Worm (Caenorhabditis elegans) whole organism, L4 larva: ENCODE data around the gene Y45F3A.4.

Source experiments
- F26F4.8 ChIP-seq: fragments of 200-800 bp; sonication (Bioruptor generic); conservative IDR thresholded peaks from 2 replicates; pipeline ENCODE4 v1.3.6; 2022; ENCODE audit warnings: missing genetic modification characterization, missing compliant biosample characterization
- aha-1 ChIP-seq: fragments of 150-350 bp; peaks from one replicate; lab custom pipeline; 2014; ENCODE audit warnings: missing biosample characterization, missing genetic modification characterization
- aly-2 ChIP-seq: sonication (generic microtip); optimal IDR thresholded peaks from 2 replicates; lab custom pipeline; 2018; ENCODE audit warnings: missing biosample characterization, missing genetic modification characterization
- ama-1 ChIP-seq: fragments of 150-350 bp; optimal IDR thresholded peaks from 2 replicates; lab custom pipeline; 2014; ENCODE audit warnings: inconsistent platforms, mixed read lengths
- arid-1 ChIP-seq: fragments of 200-800 bp; sonication (Bioruptor generic); conservative IDR thresholded peaks from 2 replicates; pipeline ENCODE4 v1.3.6; 2022; ENCODE audit warnings: missing genetic modification reagents, missing genetic modification characterization, missing compliant biosample characterization
- ctbp-1 ChIP-seq: fragments of 200-800 bp; sonication (Bioruptor generic); IDR thresholded peaks from 2 replicates; pipeline ENCODE4 v1.3.6; 2022; ENCODE audit warnings: missing genetic modification reagents, missing genetic modification characterization, missing compliant biosample characterization
- daf-8 ChIP-seq: fragments of 200-800 bp; sonication (Bioruptor generic); IDR thresholded peaks from 2 replicates; pipeline ENCODE4 v1.3.6; 2022; ENCODE audit warnings: missing genetic modification characterization, missing compliant biosample characterization
- dmd-6 ChIP-seq: fragments of 200-800 bp; sonication (Bioruptor generic); IDR thresholded peaks from 2 replicates; pipeline ENCODE4 v1.3.6; 2022; ENCODE audit warnings: missing genetic modification reagents, missing genetic modification characterization, missing compliant biosample characterization
- dmd-8 ChIP-seq: fragments of 200-800 bp; sonication (Bioruptor generic); IDR thresholded peaks from 2 replicates; pipeline ENCODE4 v1.3.6; 2022; ENCODE audit warnings: missing genetic modification characterization, missing compliant biosample characterization
- dpl-1 ChIP-seq: fragments of 150-350 bp; optimal IDR thresholded peaks from 2 replicates; lab custom pipeline; 2014; ENCODE audit warnings: missing biosample characterization, missing genetic modification reagents, missing genetic modification characterization
- duxl-1 ChIP-seq: sonication (generic microtip); optimal IDR thresholded peaks from 2 replicates; lab custom pipeline; 2016; ENCODE audit warnings: mild to moderate bottlenecking, missing genetic modification characterization, moderate library complexity, missing compliant biosample characterization; ENCODE audit not compliant: poor library complexity
- dve-1 ChIP-seq: sonication (generic microtip); optimal IDR thresholded peaks from 2 replicates; lab custom pipeline; 2017; ENCODE audit warnings: antibody characterized with exemption, mild to moderate bottlenecking, missing genetic modification characterization, missing compliant biosample characterization; ENCODE audit not compliant: insufficient read depth
- hif-1 ChIP-seq, 2 experiments: sonication (generic microtip); optimal IDR thresholded peaks; 2 replicates each; lab custom pipeline; 2016 to 2017; ENCODE audit warnings: missing compliant biosample characterization in 2 of 2, missing genetic modification characterization in 2 of 2, missing genetic modification reagents in 2 of 2, missing genotype in 2 of 2, mild to moderate bottlenecking in 1 of 2
- hlh-30 ChIP-seq: sonication (generic microtip); optimal IDR thresholded peaks from 2 replicates; lab custom pipeline; 2017; ENCODE audit warnings: antibody characterized with exemption, mild to moderate bottlenecking, missing genetic modification characterization, missing compliant biosample characterization; ENCODE audit not compliant: insufficient read depth
- hmg-1.1 ChIP-seq: fragments of 200-800 bp; sonication (Bioruptor generic); IDR thresholded peaks from 2 replicates; pipeline ENCODE4 v1.3.6; 2022; ENCODE audit warnings: missing genetic modification reagents, missing genetic modification characterization, missing compliant biosample characterization
- jun-1 ChIP-seq: fragments of 150-350 bp; optimal IDR thresholded peaks from 2 replicates; lab custom pipeline; 2014; ENCODE audit warnings: missing biosample characterization, missing genetic modification reagents, missing genetic modification characterization
- lin-15B ChIP-seq: fragments of 150-350 bp; sonication (generic microtip); optimal IDR thresholded peaks from 3 replicates; lab custom pipeline; 2014; ENCODE audit warnings: missing biosample characterization, missing genetic modification characterization
- madf-9 ChIP-seq: fragments of 200-800 bp; sonication (Bioruptor generic); conservative IDR thresholded peaks from 2 replicates; pipeline ENCODE4 v1.3.6; 2022; ENCODE audit warnings: missing genetic modification reagents, missing genetic modification characterization, missing compliant biosample characterization
- mep-1 ChIP-seq: fragments of 150-350 bp; sonication (generic microtip); optimal IDR thresholded peaks from 3 replicates; lab custom pipeline; 2014; ENCODE audit warnings: missing biosample characterization, missing genetic modification characterization
- mes-2 ChIP-seq: sonication (generic microtip); optimal IDR thresholded peaks from 2 replicates; lab custom pipeline; 2016; ENCODE audit warnings: missing genotype, mild to moderate bottlenecking, missing genetic modification characterization, missing compliant biosample characterization; ENCODE audit not compliant: poor library complexity, severe bottlenecking
- nhr-11 ChIP-seq: fragments of 150-350 bp; optimal IDR thresholded peaks from 2 replicates; lab custom pipeline; 2014; ENCODE audit warnings: missing biosample characterization, missing genetic modification characterization
- nhr-48 ChIP-seq: sonication (generic microtip); optimal IDR thresholded peaks from 2 replicates; lab custom pipeline; 2016; ENCODE audit warnings: mild to moderate bottlenecking, missing genetic modification characterization, missing compliant biosample characterization
- nhr-77 ChIP-seq: fragments of 150-350 bp; optimal IDR thresholded peaks from 2 replicates; lab custom pipeline; 2014; ENCODE audit warnings: missing biosample characterization, missing genetic modification characterization
- pqm-1 ChIP-seq: sonication (generic microtip); optimal IDR thresholded peaks from 2 replicates; lab custom pipeline; 2017; ENCODE audit warnings: missing biosample characterization, missing genetic modification characterization
- set-16 ChIP-seq: fragments of 200-800 bp; sonication (Bioruptor generic); IDR thresholded peaks from 2 replicates; pipeline ENCODE4 v1.3.6; 2022; ENCODE audit warnings: missing genetic modification reagents, missing genetic modification characterization, missing compliant biosample characterization
- spr-3 ChIP-seq: fragments of 200-800 bp; sonication (Bioruptor generic); optimal IDR thresholded peaks from 2 replicates; lab custom pipeline; 2018; ENCODE audit warnings: mild to moderate bottlenecking, missing genetic modification characterization, missing compliant biosample characterization
- tag-97 ChIP-seq: fragments of 200-800 bp; sonication (Bioruptor generic); IDR thresholded peaks from 2 replicates; pipeline ENCODE4 v1.3.6; 2022; ENCODE audit warnings: missing genetic modification characterization, missing compliant biosample characterization
- vab-7 ChIP-seq: fragments of 200-800 bp; sonication (Bioruptor generic); IDR thresholded peaks from 2 replicates; pipeline ENCODE4 v1.3.6; 2022; ENCODE audit warnings: missing genetic modification reagents, missing genetic modification characterization, missing compliant biosample characterization
- zfp-2 ChIP-seq: sonication (generic microtip); optimal IDR thresholded peaks from 2 replicates; lab custom pipeline; 2016; ENCODE audit warnings: mild to moderate bottlenecking, missing genetic modification characterization, missing compliant biosample characterization
- zip-2 ChIP-seq: fragments of 150-350 bp; optimal IDR thresholded peaks from 2 replicates; lab custom pipeline; 2014; ENCODE audit warnings: missing biosample characterization, missing genetic modification characterization

The Y45F3A.4 gene

DNA sequence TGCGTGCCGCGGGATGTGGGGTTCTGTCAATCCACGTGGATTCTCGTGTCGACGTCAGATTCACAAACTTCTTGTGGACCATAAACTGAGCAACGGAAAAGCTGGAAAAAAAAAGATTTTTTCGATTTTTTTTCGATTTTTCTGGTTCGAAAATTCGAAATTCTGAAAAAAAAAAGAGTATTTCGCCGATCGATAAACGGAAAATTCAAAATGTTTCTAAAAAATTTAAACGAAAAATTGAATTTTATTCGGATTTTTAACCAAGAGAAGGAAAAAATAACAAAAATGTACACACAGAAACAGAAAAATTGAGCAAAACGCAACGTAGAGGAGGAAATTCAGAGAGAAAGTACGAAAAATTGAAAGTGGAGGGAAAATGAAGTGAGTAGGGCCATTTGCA lies 21.2 kb upstream of the Y45F3A.4 start, which contains the start of gene Y39A1A.3:
Y39A1A.3 (minus strand) TSS at position 101 of the 400 bp plus-strand sequence.
- peak; percentile 6 for TF ChIP-seq mep-1 (tag; lab: Kevin White, UChicago)
- TF ChIP-seq ama-1: peak; percentile 53
- no peak for TF ChIP-seq duxl-1 (tag; lab: Kevin White, UChicago)
- no peak for TF ChIP-seq hlh-30 (tag; lab: Kevin White, UChicago)

DNA sequence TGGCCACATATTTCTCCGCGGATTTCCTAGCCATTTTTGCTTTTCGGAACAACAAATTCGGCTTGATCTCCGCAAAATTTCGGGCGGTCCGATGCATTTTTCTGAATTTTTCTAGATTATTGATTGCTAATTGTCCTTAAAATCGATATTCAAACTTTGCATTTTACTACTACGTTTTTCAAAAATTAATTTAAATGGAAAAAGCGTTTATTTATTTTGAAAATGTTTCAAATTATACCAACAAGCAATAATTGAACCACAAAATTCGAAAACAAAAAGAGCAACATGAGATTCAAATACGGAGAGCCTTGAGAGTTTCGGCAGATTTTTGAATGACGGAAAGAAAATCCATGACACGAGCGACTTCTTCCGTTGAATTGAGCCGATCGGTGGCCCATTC lies 19.8 kb upstream of the Y45F3A.4 start, which contains the start of gene Y45F3A.9:
Y45F3A.9 (minus strand) TSS at position 101 of the 400 bp plus-strand sequence.
- peak; percentile 37 for TF ChIP-seq ama-1
- TF ChIP-seq aha-1 (tag; lab: Kevin White, UChicago): peak; percentile 31
- no peak for TF ChIP-seq hmg-1.1 (GFP tag; lab: Robert Waterston, UW)

DNA sequence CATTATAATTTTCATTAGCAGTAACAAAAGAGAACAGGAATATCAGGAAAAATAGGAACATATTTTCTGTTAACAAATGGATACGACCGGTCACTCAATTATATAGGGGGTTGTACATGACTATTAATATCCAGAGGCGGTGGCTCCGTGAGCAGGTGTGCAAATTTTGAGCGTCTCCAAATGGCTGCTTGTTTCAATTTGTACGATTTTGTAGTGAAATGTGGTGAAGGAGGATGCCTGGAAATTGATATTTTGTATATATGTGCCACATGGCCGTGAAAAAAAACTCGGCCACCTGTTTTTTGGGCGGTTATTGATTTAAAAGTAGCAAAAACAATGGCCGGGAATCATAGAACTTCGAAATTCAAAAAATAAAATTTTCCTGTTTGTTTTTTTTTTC lies 17.5 kb upstream of the Y45F3A.4 start, which contains the start of gene Y45F3A.8:
Y45F3A.8 (minus strand) TSS at position 101 of the 400 bp plus-strand sequence.
- TF ChIP-seq madf-9 (GFP tag; lab: Robert Waterston, UW) (no peak), mes-2 (tag; lab: Kevin White, UChicago) (no peak), jun-1 (tag; lab: Kevin White, UChicago) (no peak), zip-2 (tag; lab: Kevin White, UChicago) (no peak), set-16 (GFP tag; lab: Robert Waterston, UW) (no peak), spr-3 (no peak), aly-2 (tag; lab: Kevin White, UChicago) (no peak)

DNA sequence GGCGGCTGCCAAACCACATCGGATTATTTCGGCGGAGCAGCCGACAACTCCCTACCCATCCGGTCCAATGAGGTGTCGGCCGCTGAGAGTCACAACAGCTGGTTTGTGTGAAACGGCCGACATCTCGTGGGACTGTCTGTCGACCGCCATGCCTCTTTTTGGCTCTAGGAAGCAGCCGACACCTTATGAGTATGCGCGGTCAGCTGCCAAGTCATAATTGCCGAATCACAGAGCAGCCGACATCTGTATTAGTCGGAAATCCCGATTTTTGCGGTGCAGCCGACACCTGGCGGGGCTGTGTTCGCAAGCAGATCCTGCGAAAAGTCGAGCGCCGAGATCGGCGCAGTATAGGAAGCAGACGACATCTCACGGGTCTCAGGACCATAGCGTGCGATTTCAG lies 16.9 kb upstream of the Y45F3A.4 start:
- TF ChIP-seq aha-1 (tag; lab: Kevin White, UChicago) (peak; percentile 30), dve-1 (no peak), set-16 (GFP tag; lab: Robert Waterston, UW) (peak; percentile 63), F26F4.8 (GFP tag; lab: Robert Waterston, UW) (no peak)
- TF ChIP-seq, all 104 proteins: peak for 2

DNA sequence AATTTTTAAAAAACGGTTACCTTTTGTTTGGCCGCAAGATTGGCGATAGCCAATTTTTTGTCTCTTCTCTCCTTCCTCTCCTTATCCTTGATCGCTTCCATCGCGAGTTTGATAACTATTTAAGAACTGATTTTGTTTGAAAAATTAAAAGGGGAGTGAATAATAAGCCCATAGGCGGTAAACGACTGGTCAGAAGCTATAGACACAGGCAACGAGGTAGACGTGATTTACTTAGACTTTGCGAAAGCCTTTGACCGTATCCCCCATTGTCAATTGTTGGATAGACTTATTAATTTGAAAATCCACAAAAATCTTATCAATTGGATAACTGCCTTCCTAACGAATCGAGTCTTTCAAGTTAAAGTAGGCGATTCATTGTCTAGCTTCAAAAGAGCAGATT lies 11.0 kb upstream of the Y45F3A.4 start, which contains the start of gene Y45F3A.5:
Y45F3A.5 (minus strand) TSS at position 101 of the 400 bp plus-strand sequence.
- no peak for TF ChIP-seq pqm-1 (tag; lab: Kevin White, UChicago)
- no peak for TF ChIP-seq nhr-77 (tag; lab: Kevin White, UChicago)
- no peak for TF ChIP-seq dpl-1 (GFP tag; lab: Kevin White, UChicago)
- TF ChIP-seq hif-1 (tag; optimal IDR thresholded peaks at IDR 0.05; lab: Kevin White, UChicago): no peak
- TF ChIP-seq vab-7 (GFP tag; lab: Robert Waterston, UW): no peak
- TF ChIP-seq zfp-2 (tag; lab: Kevin White, UChicago): no peak
- TF ChIP-seq nhr-48: no peak
- no peak for TF ChIP-seq dmd-6 (GFP tag; lab: Robert Waterston, UW)
- no peak for TF ChIP-seq daf-8
- no peak for TF ChIP-seq lin-15B (tag; lab: Kevin White, UChicago)
- no peak for TF ChIP-seq tag-97
- TF ChIP-seq ctbp-1: no peak
- TF ChIP-seq nhr-11 (tag; lab: Kevin White, UChicago): no peak
- TF ChIP-seq dmd-8 (GFP tag; lab: Robert Waterston, UW): no peak
- no peak for TF ChIP-seq arid-1 (GFP tag; lab: Robert Waterston, UW)

DNA sequence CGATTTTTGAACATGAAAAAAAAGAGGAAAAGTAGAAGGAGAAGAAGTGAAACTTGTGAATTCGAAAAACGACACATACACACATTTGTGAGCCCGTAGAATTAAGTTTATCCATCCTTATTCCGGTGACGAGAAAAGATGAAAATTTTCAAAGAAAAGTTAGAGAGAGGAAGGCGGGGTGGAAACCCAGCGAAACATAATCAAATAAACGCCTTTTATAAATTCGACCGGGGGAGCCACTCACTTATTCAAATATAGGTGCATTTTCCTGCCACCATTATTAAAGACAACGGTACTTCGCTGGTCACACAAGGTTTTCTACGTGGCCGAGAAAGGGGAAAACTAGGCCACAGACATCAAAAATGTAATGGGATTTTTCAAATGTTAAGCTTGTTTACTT lies 8.3 kb upstream of the Y45F3A.4 start:
- 0 out of 2 replicates have a peak, but pooled peaks have one; percentile 37 for TF ChIP-seq ctbp-1
- TF ChIP-seq dve-1: no peak
